Worm (Caenorhabditis elegans): ENCODE results near the gene gtl-2.

The gtl-2 gene

DNA sequence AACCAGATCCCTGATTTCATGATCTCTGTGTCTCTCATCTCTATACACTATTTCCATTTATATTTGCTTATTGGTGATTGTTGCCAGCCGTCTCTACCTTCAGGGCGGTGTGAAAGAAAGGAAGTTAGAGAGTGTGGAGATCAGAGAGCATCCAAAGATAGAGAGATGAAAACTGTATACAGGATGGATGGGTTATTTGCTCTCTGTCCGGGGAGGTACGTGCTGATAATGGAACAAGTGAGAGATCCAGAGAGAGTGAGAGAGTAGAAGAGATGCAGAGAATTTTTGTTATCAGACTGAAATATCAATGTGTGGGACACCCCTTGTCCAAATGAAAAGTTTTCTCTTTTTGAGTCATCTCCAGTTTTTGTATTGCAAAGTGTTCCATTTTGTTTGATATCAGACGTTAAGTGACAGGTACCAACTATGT lies 10.9 kb downstream of the gtl-2 start:
- peak; percentile 63 for TF ChIP-seq dve-1 (tag; optimal IDR thresholded peaks at IDR 0.05)
- no peak for TF ChIP-seq sox-2 (GFP tag; IDR thresholded peaks at IDR 0.05)
- no peak for TF ChIP-seq fkh-6 (tag; optimal IDR thresholded peaks at IDR 0.05)
- TF ChIP-seq syd-9 (tag; optimal IDR thresholded peaks at IDR 0.05): no peak
- peak; percentile 77 for TF ChIP-seq elt-2 (tag; optimal IDR thresholded peaks at IDR 0.05)
- no peak for TF ChIP-seq zip-5 (tag; optimal IDR thresholded peaks at IDR 0.05)
- no peak for TF ChIP-seq nhr-232 (tag; optimal IDR thresholded peaks at IDR 0.05)
- no peak for TF ChIP-seq tbx-2 (tag; optimal IDR thresholded peaks at IDR 0.05)
- no peak for TF ChIP-seq ceh-22 (tag; optimal IDR thresholded peaks at IDR 0.05)
- TF ChIP-seq lin-11 (tag; optimal IDR thresholded peaks at IDR 0.05): no peak
- no peak for TF ChIP-seq fkh-10 (GFP tag; optimal IDR thresholded peaks at IDR 0.05)

DNA sequence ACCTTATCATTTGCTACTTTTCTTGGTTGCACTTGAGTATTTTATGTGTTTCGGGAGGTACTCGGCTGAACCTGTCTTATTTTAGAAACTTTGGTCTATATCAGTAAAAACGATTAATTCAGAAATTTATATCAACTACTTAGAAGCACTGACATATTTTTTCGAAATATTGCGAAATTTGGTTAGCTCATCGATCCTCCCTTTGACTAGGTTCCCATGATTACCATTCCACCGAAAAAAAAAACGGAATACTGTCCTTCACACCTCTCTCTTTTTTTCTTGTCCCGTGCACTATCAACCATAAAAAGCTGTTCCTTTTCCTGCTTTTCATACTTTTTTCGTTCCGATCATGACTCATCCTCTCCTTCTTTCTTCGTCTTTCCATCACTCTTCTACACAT lies 12.0 kb downstream of the gtl-2 start:
- TF ChIP-seq pha-4 (tag; optimal IDR thresholded peaks at IDR 0.05) (no peak), ceh-6 (GFP tag; optimal IDR thresholded peaks at IDR 0.05) (no peak), ceh-14 (tag; optimal IDR thresholded peaks at IDR 0.05) (no peak), che-1 (tag; optimal IDR thresholded peaks at IDR 0.05) (no peak), ceh-9 (tag; optimal IDR thresholded peaks at IDR 0.05) (no peak), odd-2 (tag; optimal IDR thresholded peaks at IDR 0.05) (no peak), K09A11.1 (tag; optimal IDR thresholded peaks at IDR 0.05; ENCODE audit: insufficient read depth) (no peak), unc-55 (GFP tag; optimal IDR thresholded peaks at IDR 0.05) (no peak), sdc-2 (tag; optimal IDR thresholded peaks at IDR 0.05) (no peak), ceh-31 (tag; optimal IDR thresholded peaks at IDR 0.05) (no peak), sox-4 (tag; optimal IDR thresholded peaks at IDR 0.05) (no peak)

DNA sequence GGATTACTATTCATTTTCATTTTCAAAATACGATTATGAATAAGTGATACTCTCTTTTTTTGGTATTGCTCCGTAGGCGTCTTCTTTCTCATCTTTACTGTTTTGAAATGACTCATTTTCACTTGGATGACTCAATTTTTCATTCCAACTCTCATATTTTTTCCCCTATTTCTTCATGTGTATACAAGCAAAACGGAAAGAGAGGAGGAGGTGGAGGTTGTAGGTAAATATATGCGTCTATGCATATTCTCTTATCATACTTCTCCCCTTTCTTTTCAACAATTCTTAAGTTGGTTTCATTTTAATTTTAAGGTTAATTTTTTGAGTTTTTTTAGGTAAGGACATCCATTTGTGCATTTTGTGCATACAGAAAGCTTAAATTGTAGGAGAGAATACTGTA lies 12.9 kb downstream of the gtl-2 start:
- TF ChIP-seq K02D7.2 (tag; optimal IDR thresholded peaks at IDR 0.05): no peak

DNA sequence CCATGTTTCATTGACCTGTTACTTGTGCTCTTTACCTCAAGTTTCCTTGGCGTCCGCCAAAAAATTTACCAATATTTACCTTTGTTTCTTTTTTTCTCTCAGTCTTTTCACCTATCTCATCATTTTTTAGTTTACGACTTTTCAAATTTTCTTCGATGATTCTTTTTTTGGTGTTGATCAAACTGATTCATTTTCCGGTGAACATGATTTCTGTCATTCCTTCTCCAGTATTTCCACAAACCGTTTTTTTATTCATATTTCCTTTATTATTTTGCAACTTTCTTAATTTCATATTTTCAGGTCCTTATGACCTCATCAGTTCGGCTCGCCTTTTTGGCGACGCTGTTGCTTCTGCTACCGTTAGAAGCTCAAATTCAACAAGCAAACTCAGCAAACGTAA lies 14.3 kb downstream of the gtl-2 start, which contains the start of gene F54D1.6:
F54D1.6 (plus strand) TSS at position 301 of the 400 bp plus-strand sequence.
- no peak for TF ChIP-seq fkh-6 (tag; optimal IDR thresholded peaks at IDR 0.05)
- TF ChIP-seq elt-4 (tag; optimal IDR thresholded peaks at IDR 0.05): no peak
- no peak for TF ChIP-seq hlh-6 (tag; optimal IDR thresholded peaks at IDR 0.05)
- no peak for TF ChIP-seq pha-2 (tag; optimal IDR thresholded peaks at IDR 0.05)
- no peak for TF ChIP-seq rnt-1 (tag; optimal IDR thresholded peaks at IDR 0.05)
- no peak for TF ChIP-seq ceh-30 (tag; optimal IDR thresholded peaks at IDR 0.05)
- TF ChIP-seq K09A11.1 (tag; optimal IDR thresholded peaks at IDR 0.05; ENCODE audit: insufficient read depth): no peak
- no peak for TF ChIP-seq eyg-1 (tag; optimal IDR thresholded peaks at IDR 0.05)
- TF ChIP-seq Y22D7AL.16 (tag; optimal IDR thresholded peaks at IDR 0.05): no peak
- TF ChIP-seq F13H6.1 (tag; optimal IDR thresholded peaks at IDR 0.05): no peak
- no peak for TF ChIP-seq ceh-34 (tag; optimal IDR thresholded peaks at IDR 0.05)
- TF ChIP-seq sdc-2 (tag; optimal IDR thresholded peaks at IDR 0.05): no peak
- no peak for TF ChIP-seq unc-86 (tag; optimal IDR thresholded peaks at IDR 0.05)
- no peak for TF ChIP-seq ceh-48 (tag; optimal IDR thresholded peaks at IDR 0.05)
- no peak for TF ChIP-seq lim-6 (tag; optimal IDR thresholded peaks at IDR 0.05)
- no peak for TF ChIP-seq zip-5 (tag; optimal IDR thresholded peaks at IDR 0.05)
- TF ChIP-seq nhr-11 (tag; optimal IDR thresholded peaks at IDR 0.05): no peak
- TF ChIP-seq ceh-2 (tag; optimal IDR thresholded peaks at IDR 0.05): no peak

DNA sequence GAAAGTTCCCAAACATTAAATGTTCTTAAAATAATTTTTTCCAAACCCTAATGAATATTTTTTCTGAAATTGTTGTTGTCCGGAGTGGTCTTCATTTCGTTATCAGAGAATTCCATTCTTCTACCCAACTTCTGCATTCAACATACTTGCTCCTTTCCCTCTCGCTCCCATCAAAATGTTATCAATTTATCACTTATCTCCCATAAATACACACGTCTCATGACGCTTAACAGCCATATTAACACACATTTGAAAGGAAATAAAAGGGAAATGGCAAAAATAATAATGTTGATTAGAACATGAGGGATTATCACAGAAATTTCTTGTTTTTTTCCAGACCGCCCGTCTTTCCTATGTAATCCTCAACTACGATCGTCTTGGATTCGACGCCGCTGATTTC lies 15.7 kb downstream of the gtl-2 start:
- TF ChIP-seq elt-2 (tag; optimal IDR thresholded peaks at IDR 0.05) (peak; percentile 54), ceh-14 (tag; optimal IDR thresholded peaks at IDR 0.05) (no peak)

Measured in whole organism, late embryonic.